Fruit fly (Drosophila melanogaster) whole organism: ENCODE results near the gene eca.

Source experiments
- CG8478 ChIP-seq: fragments of >200 bp; optimal IDR thresholded peaks from 2 replicates; lab custom pipeline; 2018; ENCODE audit warnings: inconsistent platforms
- EcR ChIP-seq, 2 experiments: fragments of >200 bp; optimal IDR thresholded peaks; 2 replicates each; lab custom pipeline; 2017; ENCODE audit warnings: missing biosample characterization in 2 of 2, missing genetic modification characterization in 2 of 2, missing genetic modification reagents in 2 of 2
- pan ChIP-seq: fragments of >200 bp; optimal IDR thresholded peaks from 2 replicates; lab custom pipeline; 2017
- psq ChIP-seq: fragments of >200 bp; optimal IDR thresholded peaks from 2 replicates; lab custom pipeline; 2017
- usp ChIP-seq: fragments of >200 bp; optimal IDR thresholded peaks from 2 replicates; lab custom pipeline; 2017; ENCODE audit warnings: missing biosample characterization, missing genetic modification characterization, mixed read lengths

DNA sequence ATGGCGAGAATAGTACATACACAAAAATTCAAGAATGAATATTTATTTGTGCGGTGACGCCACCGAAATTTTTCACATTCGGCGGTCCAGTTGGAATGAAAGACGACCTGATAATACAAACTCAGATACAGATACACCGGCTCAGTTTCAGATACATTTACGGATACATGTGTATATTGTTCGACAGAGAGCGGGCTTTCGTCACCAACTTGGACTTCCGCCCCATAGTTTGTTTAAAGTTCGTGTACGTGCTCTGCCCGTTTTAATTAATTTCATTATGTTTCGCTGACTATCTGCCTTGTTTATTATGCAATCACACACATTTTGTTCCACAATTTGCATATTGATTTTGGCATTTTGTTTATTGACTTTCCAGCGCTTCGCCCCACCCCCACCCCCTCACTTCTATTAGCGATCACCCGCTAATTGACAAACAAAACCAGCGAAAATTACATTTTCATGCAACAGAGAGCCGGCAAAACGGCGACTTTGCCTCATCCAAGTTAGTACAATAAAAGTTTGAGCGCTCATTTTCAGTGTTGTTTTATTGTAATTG lies 15.9 kb upstream of the eca start:
- no peak for TF ChIP-seq pan (lab: Kevin White, UChicago)
- TF ChIP-seq psq (lab: Kevin White, UChicago), result no peak
- no peak for TF ChIP-seq CG8478 (lab: Kevin White, UChicago)
- no peak for TF ChIP-seq EcR (GFP tag; optimal IDR thresholded peaks at IDR 0.05; lab: Kevin White, UChicago)
- TF ChIP-seq usp, result no peak
